ENCODE assay signal across 1 fruit fly cellular context in genomic region chr3R:28597527-28597926, dm6.
TF ChIP-seq lines count a peak whose summit lies in the region.

No protein-coding gene starts in this region.

TF ChIP-seq in whole organism, embryonic, 481 proteins besides CTCF, POLR2A, EP300 and RAD21 (continued from another document):
- no peak for TF ChIP-seq schlank (tag; optimal IDR thresholded peaks at IDR 0.05; lab: Kevin White, UChicago)
- TF ChIP-seq D19B (GFP tag; optimal IDR thresholded peaks at IDR 0.05; lab: Kevin White, UChicago) = no peak
- TF ChIP-seq MBD-R2 (GFP tag; IDR thresholded peaks at IDR 0.05; lab: Robert Waterston, UW) = no peak
- no peak for TF ChIP-seq Myb (GFP tag; optimal IDR thresholded peaks at IDR 0.05; lab: Kevin White, UChicago)
- TF ChIP-seq CG6813 (GFP tag; optimal IDR thresholded peaks at IDR 0.05; lab: Kevin White, UChicago) = no peak
- TF ChIP-seq CG15696 (tag; optimal IDR thresholded peaks at IDR 0.05; lab: Kevin White, UChicago) = peak; percentile 6
- no peak for TF ChIP-seq Gug (GFP tag; IDR thresholded peaks at IDR 0.05; lab: Robert Waterston, UW)
- TF ChIP-seq CG2678 (tag; optimal IDR thresholded peaks at IDR 0.05; lab: Kevin White, UChicago) = peak; percentile 8
- TF ChIP-seq CG4360 (GFP tag; IDR thresholded peaks at IDR 0.05; lab: Robert Waterston, UW) = 0 out of 2 replicates have a peak, but pooled peaks have one; percentile 15
- no peak for TF ChIP-seq YL-1 (GFP tag; optimal IDR thresholded peaks at IDR 0.05; lab: Kevin White, UChicago)
- TF ChIP-seq kni (GFP tag; optimal IDR thresholded peaks at IDR 0.05; lab: Kevin White, UChicago) = peak; percentile 54
- 0 out of 2 replicates have a peak, but pooled peaks have one; percentile 4 for TF ChIP-seq CG17328 (GFP tag; IDR thresholded peaks at IDR 0.05; lab: Robert Waterston, UW)
- no peak for TF ChIP-seq usp (GFP tag; optimal IDR thresholded peaks at IDR 0.05; lab: Kevin White, UChicago)
- TF ChIP-seq H15 (GFP tag; IDR thresholded peaks at IDR 0.05; lab: Robert Waterston, UW) = no peak
- TF ChIP-seq Hr78 (GFP tag; optimal IDR thresholded peaks at IDR 0.05; lab: Kevin White, UChicago) = no peak
- no peak for TF ChIP-seq HHEX (GFP tag; optimal IDR thresholded peaks at IDR 0.05; lab: Kevin White, UChicago)
- TF ChIP-seq Hr3 (GFP tag; optimal IDR thresholded peaks at IDR 0.05; lab: Kevin White, UChicago) = no peak
- no peak for TF ChIP-seq CG14441 (GFP tag; IDR thresholded peaks at IDR 0.05; lab: Robert Waterston, UW)
- no peak for TF ChIP-seq Opbp (GFP tag; IDR thresholded peaks at IDR 0.05; lab: Robert Waterston, UW; ENCODE audit: partially characterized antibody)
- TF ChIP-seq Sry-δ (GFP tag; optimal IDR thresholded peaks at IDR 0.05; lab: Kevin White, UChicago) = no peak
- no peak for TF ChIP-seq Dek (tag; optimal IDR thresholded peaks at IDR 0.05; lab: Kevin White, UChicago)
- no peak for TF ChIP-seq CG12299 (tag; optimal IDR thresholded peaks at IDR 0.05; lab: Kevin White, UChicago)
- no peak for TF ChIP-seq lbe (GFP tag; optimal IDR thresholded peaks at IDR 0.05; lab: Kevin White, UChicago)
- 0 out of 2 replicates have a peak, but pooled peaks have one; percentile 12 for TF ChIP-seq danr (GFP tag; IDR thresholded peaks at IDR 0.05; lab: Robert Waterston, UW)
- no peak for TF ChIP-seq NC2β (GFP tag; optimal IDR thresholded peaks at IDR 0.05; lab: Kevin White, UChicago)
